Worm (Caenorhabditis elegans): ENCODE results near the gene smgl-2.

smgl-2 gene

DNA sequence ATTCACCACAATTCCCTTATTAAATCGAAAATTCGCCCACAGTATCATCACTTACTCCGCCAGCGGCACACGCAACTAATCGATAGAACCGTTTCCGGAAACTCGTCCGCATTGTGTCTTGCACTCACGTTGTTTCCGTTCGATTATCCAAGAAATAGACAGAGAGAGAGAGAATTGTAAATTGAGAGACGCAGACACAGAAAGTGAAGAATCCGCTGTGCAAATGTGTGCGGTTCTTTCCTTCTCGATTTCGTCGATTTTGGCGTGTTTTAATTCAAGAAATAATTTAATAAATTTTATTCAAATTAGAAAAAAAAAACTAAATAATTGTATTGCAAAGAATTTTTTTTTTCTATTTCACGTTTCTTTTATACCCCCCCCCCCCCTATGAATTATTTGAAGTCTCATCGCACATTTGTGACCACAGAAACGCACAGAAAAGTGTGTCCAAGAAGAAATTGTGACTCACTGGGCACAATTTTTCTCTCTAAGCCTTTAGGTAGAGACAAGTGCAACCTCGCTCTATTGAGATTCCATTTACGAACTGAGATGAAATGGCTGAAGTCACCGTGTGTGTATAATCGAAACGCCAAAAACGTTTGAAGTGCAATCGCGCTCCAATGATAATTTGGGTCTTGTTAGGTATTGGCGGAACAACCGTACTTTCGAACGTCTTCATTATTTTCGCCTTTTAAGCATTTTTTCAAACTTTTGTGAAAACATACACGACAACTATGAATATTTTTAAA is 12.9 kb downstream of the smgl-2 start, which contains the start of gene nape-2 (continued):
- TF ChIP-seq F16B12.6 (tag; optimal IDR thresholded peaks at IDR 0.05) (no peak), fkh-8 (tag; optimal IDR thresholded peaks at IDR 0.05) (no peak), lin-13 (GFP tag; optimal IDR thresholded peaks at IDR 0.05) (no peak), nhr-28 (tag; optimal IDR thresholded peaks at IDR 0.05) (no peak), sup-37 (GFP tag; optimal IDR thresholded peaks at IDR 0.05) (no peak), vab-15 (tag; optimal IDR thresholded peaks at IDR 0.05) (no peak), hlh-4 (tag; optimal IDR thresholded peaks at IDR 0.05) (no peak), lir-3 (tag; optimal IDR thresholded peaks at IDR 0.05; ENCODE audit: poor library complexity) (no peak), sox-4 (tag; optimal IDR thresholded peaks at IDR 0.05) (no peak), snpc-4 (tag; optimal IDR thresholded peaks at IDR 0.05) (peak; percentile 37), ets-5 (GFP tag; IDR thresholded peaks at IDR 0.05) (no peak), nhr-47 (tag; optimal IDR thresholded peaks at IDR 0.05) (peak; percentile 6), egl-27 (tag; optimal IDR thresholded peaks at IDR 0.05) (no peak), aha-1 (tag; optimal IDR thresholded peaks at IDR 0.05) (no peak), mef-2 (tag; optimal IDR thresholded peaks at IDR 0.05) (no peak), nhr-77 (tag; optimal IDR thresholded peaks at IDR 0.05) (peak; percentile 16), irx-1 (tag; optimal IDR thresholded peaks at IDR 0.05) (no peak), nhr-11 (tag; optimal IDR thresholded peaks at IDR 0.05) (no peak)

DNA sequence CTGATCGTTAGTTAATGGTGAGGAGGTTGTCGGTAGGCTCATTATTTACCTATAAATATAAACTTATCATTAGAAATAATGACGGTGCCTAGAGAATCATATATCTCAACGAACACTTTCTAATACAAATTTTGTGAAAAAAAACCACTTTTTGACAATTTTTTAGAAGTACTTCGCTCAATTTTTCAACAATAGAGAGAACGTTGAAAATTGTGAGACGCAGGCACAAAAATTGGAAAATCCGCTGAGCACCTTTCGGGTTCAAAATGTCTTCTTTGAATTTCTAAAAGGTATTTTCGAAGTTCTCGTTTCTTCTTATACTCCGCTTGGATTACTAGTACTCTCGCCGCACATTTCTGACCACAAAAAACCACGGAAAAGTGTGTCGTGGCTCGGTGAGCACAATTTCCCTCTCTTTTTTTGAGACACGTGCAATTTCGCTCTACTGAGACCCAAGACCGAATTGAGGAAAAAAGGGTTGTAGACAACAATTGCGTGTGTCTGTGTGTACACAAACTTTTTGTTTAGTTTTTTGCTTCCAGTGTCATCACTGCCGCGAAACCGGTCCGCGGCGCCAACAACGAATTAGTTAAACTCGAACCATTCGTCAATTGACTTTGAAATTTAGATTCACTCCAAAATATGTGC is 15.0 kb downstream of the smgl-2 start, which contains the start of gene nape-1:
TSS of gene nape-1 (minus strand) at position 51 of the 648 bp plus-strand sequence.
- peak in 1 of 3 experiments; percentile 54 for TF ChIP-seq ceh-82 (tag; optimal IDR thresholded peaks at IDR 0.05)
- TF ChIP-seq efl-3 (GFP tag; optimal IDR thresholded peaks at IDR 0.05) = no peak
- peak; percentile 35 for TF ChIP-seq mef-2 (tag; optimal IDR thresholded peaks at IDR 0.05)
- TF ChIP-seq nhr-77 (tag; optimal IDR thresholded peaks at IDR 0.05) = peak; percentile 77
- no peak for TF ChIP-seq nhr-47 (tag; optimal IDR thresholded peaks at IDR 0.05)
- TF ChIP-seq tbx-2 (tag; optimal IDR thresholded peaks at IDR 0.05) = peak; percentile 43
- no peak for TF ChIP-seq vab-15 (tag; optimal IDR thresholded peaks at IDR 0.05)
- no peak for TF ChIP-seq unc-98 (GFP tag; IDR thresholded peaks at IDR 0.05)
- TF ChIP-seq lin-14 (GFP tag; optimal IDR thresholded peaks at IDR 0.05) = peak; percentile 81
- TF ChIP-seq efl-1 (optimal IDR thresholded peaks at IDR 0.05) = peak; percentile 40 to 47
- TF ChIP-seq efl-1 (GFP tag; optimal IDR thresholded peaks at IDR 0.05 in 1 of 2) = peak; percentile 26 to 93
- TF ChIP-seq nhr-20 (tag; optimal IDR thresholded peaks at IDR 0.05) = peak; percentile 18
- peak; percentile 0 for TF ChIP-seq mep-1 (tag; optimal IDR thresholded peaks at IDR 0.05)
- TF ChIP-seq mdl-1 (tag; optimal IDR thresholded peaks at IDR 0.05) = peak in 1 of 2 experiments; percentile 64
- peak; percentile 5 for TF ChIP-seq xbp-1 (tag; optimal IDR thresholded peaks at IDR 0.05)
- TF ChIP-seq F16B12.6 (tag; optimal IDR thresholded peaks at IDR 0.05) = peak; percentile 24
- TF ChIP-seq ztf-4 (tag; optimal IDR thresholded peaks at IDR 0.05) = no peak
- TF ChIP-seq dpl-1 (GFP tag; optimal IDR thresholded peaks at IDR 0.05) = peak in 2 of 3 experiments; percentile 2 to 35
- TF ChIP-seq snu-23 (GFP tag; optimal IDR thresholded peaks at IDR 0.05) = peak; percentile 31
- peak; percentile 41; the same call in 1 of the 2 replicates for TF ChIP-seq grh-1 (GFP tag; IDR thresholded peaks at IDR 0.05)
- TF ChIP-seq lin-35 (GFP tag; optimal IDR thresholded peaks at IDR 0.05) = peak; percentile 18 to 46
- no peak for TF ChIP-seq aly-2 (tag; optimal IDR thresholded peaks at IDR 0.05)
- TF ChIP-seq alr-1 (tag; optimal IDR thresholded peaks at IDR 0.05; ENCODE audit: borderline replicate concordance) = no peak
- TF ChIP-seq ets-5 (GFP tag; IDR thresholded peaks at IDR 0.05) = no peak
- TF ChIP-seq fkh-10 (GFP tag; optimal IDR thresholded peaks at IDR 0.05) = no peak
- peak; percentile 34 for TF ChIP-seq lin-15B (tag; optimal IDR thresholded peaks at IDR 0.05)
- TF ChIP-seq swsn-7 (tag; optimal IDR thresholded peaks at IDR 0.05) = peak; percentile 10
- TF ChIP-seq fkh-8 (tag; optimal IDR thresholded peaks at IDR 0.05) = peak; percentile 47
- peak in 1 of 2 experiments; percentile 64 for TF ChIP-seq lsy-2 (tag; optimal IDR thresholded peaks at IDR 0.05)
- peak; percentile 41 for TF ChIP-seq nhr-71 (tag; optimal IDR thresholded peaks at IDR 0.05)

All from whole organism, L1 larva.